Worm (Caenorhabditis elegans) whole organism, L4/young adult: Measurements from ENCODE around the gene tbc-10.

ENCODE experiments used
- W03F9.2 ChIP-seq: fragments of 150-350 bp; optimal IDR thresholded peaks from 2 replicates; lab custom pipeline; 2014; ENCODE audit warnings: missing biosample characterization, missing genetic modification characterization
- dao-5 ChIP-seq: sonication (generic microtip); optimal IDR thresholded peaks from 2 replicates; lab custom pipeline; 2016; ENCODE audit warnings: missing genotype, missing genetic modification characterization, moderate library complexity, missing compliant biosample characterization
- him-1 ChIP-seq: sonication (generic microtip); optimal IDR thresholded peaks from 2 replicates; lab custom pipeline; 2016; ENCODE audit warnings: missing genotype, missing genetic modification reagents, missing genetic modification characterization, missing compliant biosample characterization

tbc-10 gene

ce11 chrIII:982961-983360, at the start of gene tbc-10:
Gene tbc-10 (plus strand): TSS chrIII:983261.
- TF ChIP-seq dao-5 (tag; lab: Kevin White, UChicago) (no peak), W03F9.2 (tag; lab: Kevin White, UChicago) (no peak), him-1 (tag; lab: Kevin White, UChicago) (no peak)

ce11 chrIII:936037-936507, 47.0 kb upstream of the tbc-10 start, which contains the start of gene fbxa-55:
Gene fbxa-55 (minus strand): TSS chrIII:936087.
- no peak for TF ChIP-seq him-1 (tag; lab: Kevin White, UChicago)

DNA sequence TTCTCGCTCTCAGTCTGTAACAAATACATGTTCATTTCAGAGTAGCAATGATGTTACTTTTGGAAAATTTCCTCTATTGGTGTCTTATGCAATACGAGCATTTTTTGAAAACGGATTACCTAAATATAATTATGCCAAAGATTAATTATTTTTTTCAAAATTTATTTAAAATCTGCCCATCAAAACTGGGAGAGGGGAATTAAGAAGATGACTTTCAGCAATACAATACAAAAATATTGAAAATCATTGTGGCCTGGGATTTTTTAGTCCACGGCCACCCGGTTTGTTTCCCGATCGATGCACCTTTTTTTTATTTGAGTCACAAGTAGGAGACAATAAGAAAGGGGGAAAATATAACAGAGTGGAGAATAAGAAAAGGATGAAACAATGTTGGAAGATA, 45.1 kb upstream of the tbc-10 start, which contains the start of gene fbxa-56:
Gene fbxa-56, minus strand, starts transcription at position 101 of the 400 bp plus-strand sequence.
- TF ChIP-seq W03F9.2 (tag; lab: Kevin White, UChicago) (no peak), him-1 (tag; lab: Kevin White, UChicago) (no peak), dao-5 (tag; lab: Kevin White, UChicago) (no peak)

- TF ChIP-seq W03F9.2 (tag; lab: Kevin White, UChicago) (no peak), him-1 (tag; lab: Kevin White, UChicago) (no peak), dao-5 (tag; lab: Kevin White, UChicago) (no peak)
Measured at ce11 chrIII:938569-938968, 44.5 kb upstream of the tbc-10 start, which contains the start of gene fbxa-22. Gene fbxa-22 (plus strand): TSS chrIII:938869.

DNA sequence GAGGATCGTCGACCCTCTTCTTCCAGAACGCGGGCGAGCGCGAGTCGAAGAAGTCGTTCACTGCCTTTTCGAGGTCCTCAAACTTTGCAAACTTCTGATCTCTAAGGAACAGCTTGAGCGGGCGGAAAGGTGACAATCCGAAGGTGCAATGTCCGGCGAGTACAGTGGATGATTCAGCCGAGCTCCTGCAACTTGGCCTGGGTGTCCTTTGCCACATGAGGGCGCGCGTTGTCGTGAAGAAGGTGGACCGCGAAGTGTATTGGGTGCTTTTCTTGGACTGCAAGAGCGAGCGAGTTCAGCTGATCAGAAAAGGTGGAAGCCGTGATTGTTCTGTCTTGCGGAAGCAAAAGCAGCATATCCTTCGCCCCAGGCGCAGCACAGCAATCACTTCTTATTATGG, 41.1 kb upstream of the tbc-10 start:
- TF ChIP-seq him-1 (tag; lab: Kevin White, UChicago) (no peak), W03F9.2 (tag; lab: Kevin White, UChicago) (no peak), dao-5 (tag; lab: Kevin White, UChicago) (no peak)

ce11 chrIII:943426-943927, 39.6 kb upstream of the tbc-10 start, which contains the start of gene fbxa-59:
Gene fbxa-59 (minus strand): TSS chrIII:943476.
- no peak for TF ChIP-seq him-1 (tag; lab: Kevin White, UChicago)
- TF ChIP-seq W03F9.2 (tag; lab: Kevin White, UChicago) = no peak
- no peak for TF ChIP-seq dao-5 (tag; lab: Kevin White, UChicago)

DNA sequence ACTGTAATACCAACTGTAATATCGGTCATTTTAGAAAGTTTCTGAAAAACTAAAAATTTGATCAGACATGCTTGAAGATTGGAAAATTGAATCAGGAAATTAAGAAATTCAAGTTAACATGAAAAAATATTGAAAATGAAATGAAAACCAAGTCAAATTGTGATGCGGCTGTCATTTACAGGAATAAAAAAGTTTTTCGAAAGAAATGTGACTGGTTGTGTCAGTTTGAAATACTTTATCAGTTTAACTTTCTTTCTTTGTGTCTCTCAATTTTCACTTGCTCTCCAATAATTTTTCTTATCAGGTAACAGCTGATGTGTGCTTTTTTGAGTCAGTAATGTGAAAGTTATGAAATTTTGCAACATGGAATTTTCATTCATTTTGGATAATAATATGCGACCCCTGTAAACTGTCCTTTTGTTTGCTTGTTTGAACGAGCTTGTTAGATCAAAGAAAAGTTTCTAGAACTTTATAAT, 36.8 kb upstream of the tbc-10 start, which contains the start of gene fbxa-60:
Gene fbxa-60, minus strand, starts transcription at position 51 of the 476 bp plus-strand sequence.
- TF ChIP-seq him-1 (tag; lab: Kevin White, UChicago) = no peak
- TF ChIP-seq W03F9.2 (tag; lab: Kevin White, UChicago) = no peak
- TF ChIP-seq dao-5 (tag; lab: Kevin White, UChicago) = no peak

DNA sequence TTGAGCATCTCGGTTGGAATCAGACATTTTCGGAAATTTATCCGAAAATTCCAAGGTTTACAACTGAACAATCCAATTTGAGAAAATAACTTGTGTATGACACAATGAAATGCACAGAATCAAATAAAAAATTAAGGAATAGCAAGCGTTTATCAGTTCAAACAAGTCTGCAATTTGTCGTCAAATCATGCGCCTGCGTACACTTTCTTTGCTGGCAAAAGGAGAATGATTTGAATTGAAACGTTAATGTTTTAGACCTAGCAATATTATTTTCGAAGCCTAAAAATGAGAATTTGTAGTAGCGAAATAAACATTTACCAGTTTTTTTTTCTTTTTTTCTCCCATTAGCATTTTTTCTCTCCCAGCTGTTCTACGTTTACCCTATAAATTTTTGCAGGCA, 32.6 kb upstream of the tbc-10 start, which contains the start of the genes fbxa-67 and fbxa-11:
Gene fbxa-67, minus strand, starts transcription at position 199 of the 400 bp plus-strand sequence.
Gene fbxa-11, plus strand, starts transcription at position 398 of the 400 bp plus-strand sequence.
- no peak for TF ChIP-seq him-1 (tag; lab: Kevin White, UChicago)
- TF ChIP-seq W03F9.2 (tag; lab: Kevin White, UChicago) = no peak
- TF ChIP-seq dao-5 (tag; lab: Kevin White, UChicago) = no peak

DNA sequence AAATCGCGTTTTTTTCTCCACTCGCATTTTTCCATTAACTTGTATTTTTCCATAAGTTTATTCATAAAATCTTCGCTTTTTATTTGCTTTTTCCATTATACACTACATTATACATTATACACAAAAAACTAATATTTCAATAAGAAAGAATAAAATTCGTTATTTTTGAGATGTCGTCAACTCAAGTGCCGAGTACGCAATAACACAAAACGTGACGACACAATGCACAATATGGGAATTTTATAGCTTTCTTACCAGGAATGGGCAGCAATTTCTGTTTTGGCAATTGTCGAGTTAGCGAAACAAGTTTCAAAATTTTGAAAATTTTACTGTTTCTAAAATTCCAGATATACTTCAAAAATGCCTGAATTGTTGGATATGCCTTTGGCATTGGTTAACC, 30.9 kb upstream of the tbc-10 start, which contains the start of gene fbxa-10:
Gene fbxa-10, plus strand, starts transcription at position 207 of the 400 bp plus-strand sequence.
- TF ChIP-seq him-1 (tag; lab: Kevin White, UChicago) (no peak), dao-5 (tag; lab: Kevin White, UChicago) (no peak), W03F9.2 (tag; lab: Kevin White, UChicago) (no peak)

- TF ChIP-seq dao-5 (tag; lab: Kevin White, UChicago) = no peak
- no peak for TF ChIP-seq him-1 (tag; lab: Kevin White, UChicago)
- TF ChIP-seq W03F9.2 (tag; lab: Kevin White, UChicago) = no peak
Measured at ce11 chrIII:954553-954952, 28.5 kb upstream of the tbc-10 start, which contains the start of the genes T12B5.15 and T12B5.14. Gene T12B5.15 (minus strand): TSS chrIII:954653. Gene T12B5.14 (plus strand): TSS chrIII:954873.

- TF ChIP-seq W03F9.2 (tag; lab: Kevin White, UChicago) = no peak
- no peak for TF ChIP-seq him-1 (tag; lab: Kevin White, UChicago)
- no peak for TF ChIP-seq dao-5 (tag; lab: Kevin White, UChicago)
Measured at ce11 chrIII:955981-956380, 27.1 kb upstream of the tbc-10 start, which contains the start of gene fbxa-54. Gene fbxa-54 (plus strand): TSS chrIII:956334.

- no peak for TF ChIP-seq W03F9.2 (tag; lab: Kevin White, UChicago)
Measured at ce11 chrIII:961948-962347, 21.1 kb upstream of the tbc-10 start, which contains the start of gene fbxa-51. Gene fbxa-51 (plus strand): TSS chrIII:962269.

DNA sequence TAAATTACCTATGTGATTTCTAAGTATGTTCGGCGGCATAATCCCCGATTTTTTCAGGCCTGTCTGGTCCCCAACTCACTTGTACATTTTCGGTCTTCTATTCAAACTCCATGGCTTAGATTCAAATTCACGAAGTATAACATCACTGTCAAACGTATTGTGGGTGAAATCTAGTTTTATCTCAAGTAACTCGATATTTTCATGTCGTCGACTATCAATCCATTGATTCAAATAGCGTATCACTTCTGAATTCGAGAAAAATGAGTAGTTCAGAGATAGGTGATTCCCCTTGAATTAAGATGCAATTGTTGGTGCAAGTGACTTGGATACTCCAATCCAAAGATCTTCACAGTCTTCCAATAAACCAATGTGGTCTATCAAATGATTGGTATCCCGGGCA, 18.4 kb upstream of the tbc-10 start:
- TF ChIP-seq W03F9.2 (tag; lab: Kevin White, UChicago) (no peak), him-1 (tag; lab: Kevin White, UChicago) (no peak), dao-5 (tag; lab: Kevin White, UChicago) (no peak)
